Worm (Caenorhabditis elegans): ENCODE results near the gene alh-1.
"Not testable (repeated sequence)": the region's sequence is repeated elsewhere in the genome, so short reads cannot be mapped to it uniquely, and the experiment has no call there.

alh-1 gene

DNA sequence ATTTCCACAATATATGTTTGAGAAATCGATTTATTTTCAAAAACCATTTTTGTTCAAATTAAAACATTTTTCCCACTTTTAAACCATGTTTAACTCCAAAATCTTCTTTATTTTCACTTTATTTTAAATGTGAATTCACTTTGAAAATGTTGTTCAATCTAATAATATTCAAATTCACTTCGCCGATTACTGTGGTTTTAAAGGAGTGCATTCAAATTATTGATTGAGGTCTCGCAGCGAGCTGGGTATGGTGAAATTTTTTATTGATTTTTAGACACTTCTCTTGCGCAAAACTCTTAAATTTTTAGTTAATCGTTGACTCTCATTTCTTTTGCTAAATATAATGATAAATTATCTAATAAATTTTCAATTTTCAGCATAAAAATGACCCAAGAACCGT lies 29.8 kb upstream of the alh-1 start, which contains the start of gene C45G9.5:
C45G9.5 (plus strand) TSS at position 378 of the 400 bp plus-strand sequence.
- peak; percentile 90 for TF ChIP-seq madf-6 (GFP tag; IDR thresholded peaks at IDR 0.05)
- peak; percentile 82 for TF ChIP-seq lin-54 (GFP tag; optimal IDR thresholded peaks at IDR 0.05)
- peak; percentile 91 for TF ChIP-seq lsl-1 (GFP tag; optimal IDR thresholded peaks at IDR 0.05)
- no peak for TF ChIP-seq ekl-4 (GFP tag; IDR thresholded peaks at IDR 0.05)
- no peak for TF ChIP-seq unc-62 (GFP tag; optimal IDR thresholded peaks at IDR 0.05)
- TF ChIP-seq F33H1.4 (GFP tag; IDR thresholded peaks at IDR 0.05) = peak; percentile 86
- no peak for TF ChIP-seq dpl-1 (GFP tag; optimal IDR thresholded peaks at IDR 0.05)
- peak; percentile 8 for TF ChIP-seq efl-1 (GFP tag; optimal IDR thresholded peaks at IDR 0.05)
- peak; percentile 85 for TF ChIP-seq xnd-1 (tag; optimal IDR thresholded peaks at IDR 0.05)
- peak; percentile 18 for TF ChIP-seq him-1 (tag; optimal IDR thresholded peaks at IDR 0.05)

DNA sequence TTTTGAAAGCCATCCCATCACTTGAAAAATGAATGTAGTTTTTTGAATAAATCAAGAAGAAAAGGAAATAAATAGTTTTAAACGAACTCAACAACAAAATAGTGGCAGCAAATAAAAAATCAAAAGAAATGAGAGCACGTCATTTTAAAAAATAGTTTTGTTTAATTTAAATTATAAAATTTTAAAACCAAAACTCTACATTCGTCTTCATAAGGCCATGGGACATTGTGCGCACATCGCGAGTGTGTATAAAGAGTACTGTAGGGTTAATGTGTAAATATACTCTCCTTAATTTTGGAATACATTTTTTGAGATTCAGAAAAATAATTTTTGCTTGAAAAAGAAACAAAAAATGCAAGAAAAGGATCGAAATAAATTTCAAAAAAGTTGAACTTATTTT lies 25.6 kb upstream of the alh-1 start, which contains the start of gene C45G9.15:
C45G9.15 (minus strand) TSS at position 101 of the 400 bp plus-strand sequence.
- TF ChIP-seq Y53G8AR.9 (GFP tag; conservative IDR thresholded peaks at IDR 0.05) = no peak
- TF ChIP-seq unc-130 (GFP tag; optimal IDR thresholded peaks at IDR 0.05) = no peak
- no peak for TF ChIP-seq ceh-100 (GFP tag; IDR thresholded peaks at IDR 0.05)
- TF ChIP-seq bed-1 (GFP tag; IDR thresholded peaks at IDR 0.05) = no peak
- no peak for TF ChIP-seq ztf-28 (GFP tag; IDR thresholded peaks at IDR 0.05)
- TF ChIP-seq F49E8.2 (tag; optimal IDR thresholded peaks at IDR 0.05; ENCODE audit: insufficient read depth) = no peak
- no peak for TF ChIP-seq xnd-1 (tag; optimal IDR thresholded peaks at IDR 0.05)
- TF ChIP-seq ZK185.1 (tag; optimal IDR thresholded peaks at IDR 0.05; ENCODE audit: poor library complexity, severe bottlenecking) = no peak
- no peak for TF ChIP-seq F57C9.4 (tag; optimal IDR thresholded peaks at IDR 0.05)
- TF ChIP-seq F10E7.11 (tag; optimal IDR thresholded peaks at IDR 0.05) = no peak
- TF ChIP-seq mcd-1 (GFP tag; IDR thresholded peaks at IDR 0.05) = no peak
- no peak for TF ChIP-seq nhr-80 (tag; optimal IDR thresholded peaks at IDR 0.05)
- no peak for TF ChIP-seq aptf-2 (GFP tag; conservative IDR thresholded peaks at IDR 0.05)
- no peak for TF ChIP-seq dox-1 (GFP tag; IDR thresholded peaks at IDR 0.05)
- TF ChIP-seq nhr-120 (GFP tag; IDR thresholded peaks at IDR 0.05) = no peak
- no peak for TF ChIP-seq ets-4 (GFP tag; optimal IDR thresholded peaks at IDR 0.05)
- TF ChIP-seq lin-54 (GFP tag; optimal IDR thresholded peaks at IDR 0.05) = no peak
- TF ChIP-seq lsl-1 (GFP tag; optimal IDR thresholded peaks at IDR 0.05) = no peak

DNA sequence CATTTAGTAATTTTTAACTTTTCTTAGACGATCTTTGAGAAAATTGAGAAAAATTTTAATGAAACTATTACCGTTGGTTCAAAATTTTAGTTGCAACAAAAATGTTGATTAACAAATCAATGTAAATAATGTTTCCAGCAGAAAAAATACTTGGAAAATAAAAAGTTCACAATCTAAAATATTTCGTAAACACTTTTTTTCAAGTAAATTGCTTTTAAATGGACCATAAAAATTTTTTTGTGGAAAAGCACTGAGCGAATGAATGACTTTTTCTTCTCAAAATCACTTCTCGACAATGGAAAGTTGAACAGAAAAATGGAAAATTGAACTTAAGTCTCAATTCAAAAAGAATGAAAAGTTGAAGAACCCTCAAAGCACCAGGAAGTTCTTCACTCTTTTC lies 24.0 kb upstream of the alh-1 start, which contains the start of gene C45G9.8:
C45G9.8 (minus strand) TSS at position 101 of the 400 bp plus-strand sequence.
- no peak for TF ChIP-seq xnd-1 (tag; optimal IDR thresholded peaks at IDR 0.05)
- no peak for TF ChIP-seq B0019.2 (GFP tag; conservative IDR thresholded peaks at IDR 0.05)
- TF ChIP-seq nhr-120 (GFP tag; IDR thresholded peaks at IDR 0.05) = no peak
- TF ChIP-seq sea-2 (GFP tag; IDR thresholded peaks at IDR 0.05) = no peak
- no peak for TF ChIP-seq nhr-179 (tag; optimal IDR thresholded peaks at IDR 0.05)
- TF ChIP-seq ccch-3 (GFP tag; optimal IDR thresholded peaks at IDR 0.05) = no peak
- no peak for TF ChIP-seq B0336.3 (GFP tag; IDR thresholded peaks at IDR 0.05)
- no peak for TF ChIP-seq ZK185.1 (tag; optimal IDR thresholded peaks at IDR 0.05; ENCODE audit: poor library complexity, severe bottlenecking)
- no peak for TF ChIP-seq dpff-1 (tag; optimal IDR thresholded peaks at IDR 0.05)
- no peak for TF ChIP-seq egrh-3 (GFP tag; IDR thresholded peaks at IDR 0.05)
- TF ChIP-seq F10E7.11 (tag; optimal IDR thresholded peaks at IDR 0.05) = no peak
- no peak for TF ChIP-seq F49E8.2 (tag; optimal IDR thresholded peaks at IDR 0.05; ENCODE audit: insufficient read depth)
- TF ChIP-seq repo-1 (tag; optimal IDR thresholded peaks at IDR 0.05) = no peak

ce11 chrIII:5055709-5056108 lies 21.9 kb upstream of the alh-1 start, which contains the start of gene C45G9.9:
Gene C45G9.9 (minus strand): TSS chrIII:5055809.
- not testable (repeated sequence) for TF ChIP-seq die-1, zim-3, ztf-18 (tag; optimal IDR thresholded peaks at IDR 0.05)

Data from whole organism, young adult.